Worm (Caenorhabditis elegans): Measurements from ENCODE around the gene T19H12.2.
"Not testable (repeated sequence)": the region's sequence is repeated elsewhere in the genome, so short reads cannot be mapped to it uniquely, and the experiment has no call there.

The T19H12.2 gene

ce11 chrV:4877587-4877986 lies 12.6 kb upstream of the T19H12.2 start, which contains the start of gene T19H12.6:
TSS of gene T19H12.6 (minus strand) at chrV:4877687.
- TF ChIP-seq unc-62 (GFP tag; optimal IDR thresholded peaks at IDR 0.05): no peak

DNA sequence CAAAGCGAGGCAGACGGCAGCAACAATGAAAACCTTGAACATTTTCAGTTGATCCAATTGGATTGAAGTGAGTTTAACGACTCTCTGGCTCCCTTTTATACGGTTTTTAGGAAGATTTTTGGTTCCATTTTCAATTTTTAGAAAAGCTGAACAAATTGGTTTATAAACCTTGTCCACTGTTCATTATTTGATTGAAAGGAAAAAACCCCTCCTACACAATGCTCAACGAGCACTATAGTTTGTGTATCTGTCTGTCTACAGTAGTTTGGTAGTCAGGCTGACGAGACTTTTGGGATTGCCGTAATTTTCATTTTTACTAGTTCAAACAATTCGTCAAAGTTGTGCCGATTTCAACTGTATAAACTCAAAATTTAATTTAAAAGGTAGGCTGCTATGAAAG lies 11.0 kb upstream of the T19H12.2 start, which contains the start of gene T19H12.15:
Gene T19H12.15 (minus strand): TSS at position 101 of the 400 bp plus-strand sequence.
- no peak for TF ChIP-seq unc-62 (GFP tag; optimal IDR thresholded peaks at IDR 0.05)

DNA sequence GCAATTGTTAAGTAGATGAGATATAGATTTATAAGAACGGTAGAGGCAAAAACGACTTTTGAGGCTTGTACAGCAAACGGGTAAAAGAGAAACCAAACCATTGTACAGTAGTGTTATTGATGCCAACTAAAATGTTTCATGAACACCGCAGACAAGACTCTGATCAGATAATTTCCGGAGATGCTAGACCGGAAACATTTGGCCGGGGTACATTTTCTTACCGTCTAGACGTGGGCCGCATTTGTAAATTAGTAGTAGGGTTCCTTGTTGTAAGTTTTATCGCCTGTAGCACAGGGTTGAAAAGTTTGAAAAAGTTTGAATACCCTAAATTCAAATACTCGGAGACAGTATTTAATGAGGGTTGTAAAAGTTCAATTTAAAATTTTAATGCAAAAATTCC lies 8.9 kb upstream of the T19H12.2 start, which contains the start of gene str-32:
Gene str-32 (minus strand): TSS at position 101 of the 400 bp plus-strand sequence.
- TF ChIP-seq unc-62 (GFP tag; optimal IDR thresholded peaks at IDR 0.05): no peak

DNA sequence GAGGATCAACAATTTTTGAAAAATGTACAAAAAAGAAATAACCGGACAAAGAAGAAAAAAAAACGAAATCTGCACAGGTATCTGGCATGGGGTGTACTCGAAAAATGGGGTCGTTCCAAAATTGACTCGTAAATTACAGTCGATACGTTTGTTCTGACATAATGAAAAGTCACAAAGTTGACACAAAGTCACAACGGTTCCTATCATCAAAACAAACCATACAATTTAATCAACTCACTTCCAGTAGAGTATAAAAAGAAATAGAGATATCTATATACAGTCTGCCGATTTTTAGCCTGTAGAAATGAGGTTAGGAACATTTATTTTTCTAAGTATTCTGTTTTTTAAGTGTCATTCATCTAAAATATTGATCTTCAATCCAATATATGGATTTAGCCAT lies 5.7 kb upstream of the T19H12.2 start, which contains the start of gene T19H12.12:
Gene T19H12.12 (plus strand): TSS at position 301 of the 400 bp plus-strand sequence.
- TF ChIP-seq unc-62 (GFP tag; optimal IDR thresholded peaks at IDR 0.05): no peak

DNA sequence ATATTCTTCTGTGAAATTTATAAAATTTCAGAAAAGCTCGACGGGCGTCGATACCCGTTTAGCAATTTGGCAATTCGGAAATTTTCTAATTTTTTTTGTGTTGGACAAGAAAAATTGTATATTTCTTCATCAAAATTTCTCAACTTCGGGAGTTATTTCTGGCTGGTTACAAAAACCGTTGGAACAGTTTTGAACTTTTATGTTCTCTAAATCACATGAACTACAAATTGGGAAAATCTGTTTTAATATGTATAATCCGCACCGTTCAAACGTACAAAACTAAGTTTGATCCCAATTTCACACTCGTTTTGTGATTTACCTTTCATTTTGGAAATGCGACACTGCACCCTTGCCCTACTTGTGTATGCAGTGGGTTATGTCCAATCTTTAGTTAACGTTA lies 4.9 kb upstream of the T19H12.2 start, which contains the start of gene T19H12.3:
Gene T19H12.3 (plus strand): TSS at position 301 of the 400 bp plus-strand sequence.
- TF ChIP-seq unc-62 (GFP tag; optimal IDR thresholded peaks at IDR 0.05): no peak

- no peak for TF ChIP-seq unc-62 (GFP tag; optimal IDR thresholded peaks at IDR 0.05)
Measured at ce11 chrV:4889477-4889876, 752 bp upstream of the T19H12.2 start, which contains the start of gene ugt-12. TSS of gene ugt-12 (minus strand) at chrV:4889629.

DNA sequence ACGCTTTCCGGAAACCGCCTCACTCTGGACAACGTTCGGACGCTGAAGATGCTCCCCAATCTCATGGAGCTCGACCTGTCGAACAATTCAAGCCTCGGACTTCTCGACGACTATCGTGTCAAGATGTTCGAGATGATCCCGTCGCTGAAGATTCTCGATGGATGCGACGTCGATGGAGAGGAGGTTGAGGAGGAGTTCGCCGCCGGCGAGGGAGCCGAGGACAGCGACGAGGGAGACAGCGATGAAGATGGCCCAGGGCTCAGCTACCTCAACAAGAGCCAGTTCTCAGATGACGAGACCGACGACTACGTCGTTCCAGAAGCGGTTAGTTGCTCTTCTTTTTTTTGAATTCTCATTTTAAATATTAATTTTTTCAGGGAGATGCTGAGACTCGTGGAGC lies 552 bp downstream of the T19H12.2 start:
- no peak for TF ChIP-seq unc-62 (GFP tag; optimal IDR thresholded peaks at IDR 0.05)

ce11 chrV:4891305-4891704 lies 1.1 kb downstream of the T19H12.2 start:
- no peak for TF ChIP-seq unc-62 (GFP tag; optimal IDR thresholded peaks at IDR 0.05)

ce11 chrV:4894971-4895370 lies 4.7 kb downstream of the T19H12.2 start, which contains the start of gene ugt-11:
TSS of gene ugt-11 (minus strand) at chrV:4895071.
- no peak for TF ChIP-seq unc-62 (GFP tag; optimal IDR thresholded peaks at IDR 0.05)

- no peak for TF ChIP-seq unc-62 (GFP tag; optimal IDR thresholded peaks at IDR 0.05)
Measured at ce11 chrV:4895744-4896143, 5.5 kb downstream of the T19H12.2 start, which contains the start of gene ugt-9. TSS of gene ugt-9 (plus strand) at chrV:4896048.

DNA sequence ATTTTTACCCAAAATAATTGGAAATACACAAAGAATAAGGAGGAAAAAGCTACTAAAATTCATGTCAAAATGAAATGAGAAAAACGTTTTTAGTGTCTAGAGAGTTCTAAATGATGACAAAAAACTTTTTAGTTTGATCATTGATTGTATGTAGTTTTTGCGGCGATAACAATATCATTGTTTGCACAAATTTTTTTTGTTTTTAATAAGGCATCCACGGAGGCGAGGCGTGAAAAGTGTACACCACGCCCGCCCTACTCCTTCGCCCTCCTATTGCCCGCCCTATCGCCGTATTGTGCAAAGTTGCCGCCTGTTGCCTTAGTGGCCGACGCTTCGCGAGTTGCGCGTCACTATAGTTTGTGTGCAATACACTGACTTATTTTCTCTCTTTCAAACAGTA lies 9.8 kb downstream of the T19H12.2 start, which contains the start of gene ugt-10:
Gene ugt-10 (minus strand): TSS at position 101 of the 400 bp plus-strand sequence.
- TF ChIP-seq unc-62 (GFP tag; optimal IDR thresholded peaks at IDR 0.05): not testable (repeated sequence)

ce11 chrV:4901074-4901473 lies 10.8 kb downstream of the T19H12.2 start, which contains the start of gene ugt-67:
TSS of gene ugt-67 (plus strand) at chrV:4901374.
- no peak for TF ChIP-seq unc-62 (GFP tag; optimal IDR thresholded peaks at IDR 0.05)

- no peak for TF ChIP-seq unc-62 (GFP tag; optimal IDR thresholded peaks at IDR 0.05)
Measured at ce11 chrV:4903696-4904095, 13.5 kb downstream of the T19H12.2 start, which contains the start of gene ugt-8. TSS of gene ugt-8 (plus strand) at chrV:4903930.

DNA sequence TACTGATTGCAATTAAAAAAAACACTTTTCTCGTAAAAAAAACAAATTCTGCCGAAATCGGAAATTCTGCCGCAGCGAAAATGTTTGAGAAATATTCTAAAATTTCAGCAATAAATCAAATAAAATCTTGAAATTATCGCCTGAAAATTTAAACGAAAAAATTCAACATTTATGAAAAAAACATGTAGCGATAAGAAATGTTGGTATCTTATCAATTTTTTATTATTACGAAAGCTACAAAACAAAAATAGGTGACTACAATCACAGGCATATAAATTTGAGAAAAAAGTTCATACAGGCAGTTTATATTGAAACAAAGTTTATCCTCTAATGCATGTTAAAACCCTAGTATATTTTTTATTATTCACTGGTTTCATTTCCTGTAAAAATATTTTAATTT lies 15.7 kb downstream of the T19H12.2 start, which contains the start of gene ugt-14:
Gene ugt-14 (plus strand): TSS at position 301 of the 400 bp plus-strand sequence.
- no peak for TF ChIP-seq unc-62 (GFP tag; optimal IDR thresholded peaks at IDR 0.05)

ce11 chrV:4908591-4908990 lies 18.4 kb downstream of the T19H12.2 start, which contains the start of gene ugt-13:
TSS of gene ugt-13 (plus strand) at chrV:4908884.
- no peak for TF ChIP-seq unc-62 (GFP tag; optimal IDR thresholded peaks at IDR 0.05)

DNA sequence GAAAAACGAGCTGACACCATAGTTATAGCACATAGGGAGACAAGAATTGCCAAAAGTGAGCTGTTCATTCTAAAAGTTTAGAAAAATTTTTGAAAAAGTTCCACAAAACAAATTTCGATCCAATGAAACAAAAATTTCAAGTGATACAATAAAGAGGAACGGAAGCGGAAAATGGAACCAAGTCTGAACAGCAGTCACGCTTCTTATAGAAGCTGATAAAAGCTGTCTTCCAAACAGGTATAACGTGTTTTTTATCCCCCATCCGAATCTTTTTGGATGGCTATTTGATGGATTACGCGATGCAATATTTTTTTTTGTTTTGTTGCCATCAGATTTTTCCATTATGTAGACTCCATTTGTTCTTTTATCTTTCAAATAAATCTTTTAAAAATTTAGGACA lies 22.1 kb downstream of the T19H12.2 start, which contains the start of gene H23N18.5:
Gene H23N18.5 (minus strand): TSS at position 69 of the 400 bp plus-strand sequence.
- no peak for TF ChIP-seq unc-62 (GFP tag; optimal IDR thresholded peaks at IDR 0.05)

- TF ChIP-seq unc-62 (GFP tag; optimal IDR thresholded peaks at IDR 0.05): no peak
Measured at ce11 chrV:4913853-4914252, 23.6 kb downstream of the T19H12.2 start.
